Fruit fly (Drosophila melanogaster) S2 (cell line): ENCODE results near the gene ppk11.

Experiments
- CG8478 ChIP-seq: fragments of >200 bp; optimal IDR thresholded peaks from 2 replicates; lab custom pipeline; 2018
- CTCF ChIP-seq, 2 experiments: fragments of >200 bp; optimal IDR thresholded peaks; 2 replicates each; lab custom pipeline; 2018

ppk11 gene

DNA sequence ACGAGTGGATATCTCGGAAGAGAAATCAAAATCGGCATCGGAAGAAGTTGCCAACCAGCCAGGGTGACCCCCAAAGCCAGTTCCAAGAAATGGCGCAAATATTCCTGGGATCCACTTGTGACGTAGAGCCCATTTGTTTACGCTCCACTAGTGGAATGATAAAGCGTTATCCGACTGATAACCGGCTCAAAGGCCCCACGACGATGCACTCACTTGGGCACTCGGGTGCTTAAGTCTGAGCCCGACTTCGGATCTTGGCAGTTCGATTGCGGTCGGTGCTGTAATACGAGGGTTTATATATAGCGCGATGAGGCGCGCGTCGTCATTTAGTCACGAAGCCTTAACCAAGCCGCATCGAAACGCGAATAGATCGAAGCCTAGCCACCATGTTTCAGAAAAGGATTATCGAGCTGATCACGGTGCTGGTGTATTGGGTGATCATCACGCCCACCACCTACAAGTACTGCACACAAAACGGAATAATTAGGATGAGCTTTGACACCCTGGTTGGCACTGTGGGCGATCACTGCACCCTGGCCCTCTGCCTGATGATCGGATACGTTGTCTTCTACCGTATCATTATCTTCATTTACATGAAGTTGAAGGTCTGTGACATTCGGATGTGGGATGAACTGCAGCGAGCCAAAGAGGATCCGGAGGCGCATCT lies 45.1 kb downstream of the ppk11 start, which contains the start of gene CG13116:
CG13116 (plus strand) TSS at position 323 of the 667 bp plus-strand sequence.
- TF ChIP-seq CTCF (optimal IDR thresholded peaks at IDR 0.05; lab: Kevin White, UChicago) (no peak), CG8478 (lab: Kevin White, UChicago) (no peak)

- no peak for TF ChIP-seq CTCF (optimal IDR thresholded peaks at IDR 0.05; lab: Kevin White, UChicago)
- TF ChIP-seq CG8478 (lab: Kevin White, UChicago), result no peak
Measured at dm6 chr2L:9728791-9729190, 46.0 kb downstream of the ppk11 start.
